Fruit fly (Drosophila melanogaster) whole organism, adult: ENCODE data around the gene CoRest.

Experiments
- CG11617 ChIP-seq: fragments of 200-800 bp; sonication (Bioruptor generic); optimal IDR thresholded peaks from 2 replicates; lab custom pipeline; 2017; ENCODE audit warnings: mild to moderate bottlenecking, missing biosample characterization, missing genetic modification reagents, missing genetic modification characterization
- CG12768 ChIP-seq: fragments of 200-800 bp; sonication (Bioruptor generic); optimal IDR thresholded peaks from 2 replicates; lab custom pipeline; 2017; ENCODE audit warnings: missing biosample characterization, missing genetic modification characterization, mild to moderate bottlenecking, moderate library complexity, missing genetic modification reagents
- CG14711 ChIP-seq: fragments of 200-800 bp; sonication (Bioruptor generic); optimal IDR thresholded peaks from 2 replicates; lab custom pipeline; 2018; ENCODE audit warnings: missing biosample characterization, mild to moderate bottlenecking, missing genetic modification characterization, moderate library complexity
- CG1620 ChIP-seq: fragments of 200-800 bp; sonication (Bioruptor generic); optimal IDR thresholded peaks from 2 replicates; lab custom pipeline; 2016; ENCODE audit warnings: missing biosample characterization, missing genetic modification characterization
- CG33017 ChIP-seq: fragments of 200-800 bp; sonication (Bioruptor generic); optimal IDR thresholded peaks from 2 replicates; lab custom pipeline; 2018; ENCODE audit warnings: missing biosample characterization, mild to moderate bottlenecking, missing genetic modification characterization, moderate library complexity
- CG5204 ChIP-seq: fragments of 200-800 bp; sonication (Bioruptor generic); optimal IDR thresholded peaks from 2 replicates; lab custom pipeline; 2016; ENCODE audit warnings: missing biosample characterization, missing genetic modification characterization
- CG7045 ChIP-seq: fragments of 200-800 bp; sonication (Bioruptor generic); optimal IDR thresholded peaks from 2 replicates; lab custom pipeline; 2017; ENCODE audit warnings: missing biosample characterization, mild to moderate bottlenecking, missing genetic modification characterization
- CG7101 ChIP-seq: fragments of 200-800 bp; sonication (Bioruptor generic); optimal IDR thresholded peaks from 2 replicates; lab custom pipeline; 2018; ENCODE audit warnings: missing biosample characterization, mild to moderate bottlenecking, missing genetic modification characterization, moderate library complexity
- Clk ChIP-seq: fragments of 200-800 bp; sonication (Bioruptor generic); optimal IDR thresholded peaks from 2 replicates; lab custom pipeline; 2017; ENCODE audit warnings: missing biosample characterization, missing genetic modification characterization
- Crg-1 ChIP-seq: fragments of 200-800 bp; sonication (Bioruptor generic); optimal IDR thresholded peaks from 2 replicates; lab custom pipeline; 2016; ENCODE audit warnings: missing biosample characterization, missing genetic modification characterization
- Hr96 ChIP-seq: fragments of 200-800 bp; sonication (Bioruptor generic); optimal IDR thresholded peaks from 2 replicates; lab custom pipeline; 2016; ENCODE audit warnings: missing biosample characterization, missing genetic modification characterization
- Mnt ChIP-seq: fragments of 200-800 bp; sonication (Bioruptor generic); optimal IDR thresholded peaks from 2 replicates; lab custom pipeline; 2016; ENCODE audit warnings: missing biosample characterization, mild to moderate bottlenecking, missing genetic modification characterization
- bab1 ChIP-seq: fragments of 200-800 bp; sonication (Bioruptor generic); optimal IDR thresholded peaks from 3 replicates; lab custom pipeline; 2019; ENCODE audit warnings: missing biosample characterization, mild to moderate bottlenecking, missing genetic modification characterization, moderate library complexity
- cic ChIP-seq: fragments of 200-800 bp; sonication (Bioruptor generic); optimal IDR thresholded peaks from 2 replicates; lab custom pipeline; 2017; ENCODE audit warnings: missing biosample characterization, mild to moderate bottlenecking, missing genetic modification characterization, moderate library complexity
- cnc ChIP-seq, 2 experiments: fragments of >200 bp; optimal IDR thresholded peaks; 2 replicates each; lab custom pipeline; 2017
- kay ChIP-seq: fragments of 200-800 bp; sonication (Bioruptor generic); peaks from one replicate; lab custom pipeline; 2016; ENCODE audit warnings: missing biosample characterization, missing genetic modification characterization, borderline replicate concordance
- ovo ChIP-seq: fragments of 200-800 bp; sonication (Bioruptor generic); optimal IDR thresholded peaks from 2 replicates; lab custom pipeline; 2016; ENCODE audit warnings: missing biosample characterization, missing genetic modification characterization
- pad ChIP-seq: fragments of 200-800 bp; sonication (Bioruptor generic); optimal IDR thresholded peaks from 3 replicates; lab custom pipeline; 2017; ENCODE audit warnings: missing biosample characterization, missing genetic modification characterization, mild to moderate bottlenecking, moderate library complexity, missing genetic modification reagents
- tj ChIP-seq: fragments of 200-800 bp; sonication (Bioruptor generic); optimal IDR thresholded peaks from 3 replicates; lab custom pipeline; 2017; ENCODE audit warnings: missing biosample characterization, mild to moderate bottlenecking, missing genetic modification characterization, moderate library complexity
- toe ChIP-seq: fragments of 200-800 bp; sonication (Bioruptor generic); optimal IDR thresholded peaks from 2 replicates; lab custom pipeline; 2016; ENCODE audit warnings: missing biosample characterization, missing genetic modification characterization

CoRest gene

dm6 chrX:19577940-19578632, 56.4 kb downstream of the CoRest start:
- TF ChIP-seq CG12768 (GFP tag; lab: Kevin White, UChicago) (peak; percentile 18), tj (GFP tag; lab: Kevin White, UChicago) (peak; percentile 44), CG14711 (tag; lab: Kevin White, UChicago) (no peak), CG7101 (no peak), CG33017 (tag; lab: Kevin White, UChicago) (no peak), cic (GFP tag; lab: Kevin White, UChicago) (no peak), CG1620 (GFP tag; lab: Kevin White, UChicago) (no peak), pad (GFP tag; lab: Kevin White, UChicago) (peak; percentile 95), toe (GFP tag; lab: Kevin White, UChicago) (no peak), Clk (no peak), CG5204 (no peak), CG7045 (GFP tag; lab: Kevin White, UChicago) (no peak), Mnt (GFP tag; lab: Kevin White, UChicago) (peak; percentile 80), kay (GFP tag; lab: Kevin White, UChicago) (no peak), bab1 (no peak), Crg-1 (no peak), cnc (optimal IDR thresholded peaks at IDR 0.05; lab: Kevin White, UChicago) (no peak), CG11617 (peak; percentile 27), ovo (GFP tag; lab: Kevin White, UChicago) (peak; percentile 87)

DNA sequence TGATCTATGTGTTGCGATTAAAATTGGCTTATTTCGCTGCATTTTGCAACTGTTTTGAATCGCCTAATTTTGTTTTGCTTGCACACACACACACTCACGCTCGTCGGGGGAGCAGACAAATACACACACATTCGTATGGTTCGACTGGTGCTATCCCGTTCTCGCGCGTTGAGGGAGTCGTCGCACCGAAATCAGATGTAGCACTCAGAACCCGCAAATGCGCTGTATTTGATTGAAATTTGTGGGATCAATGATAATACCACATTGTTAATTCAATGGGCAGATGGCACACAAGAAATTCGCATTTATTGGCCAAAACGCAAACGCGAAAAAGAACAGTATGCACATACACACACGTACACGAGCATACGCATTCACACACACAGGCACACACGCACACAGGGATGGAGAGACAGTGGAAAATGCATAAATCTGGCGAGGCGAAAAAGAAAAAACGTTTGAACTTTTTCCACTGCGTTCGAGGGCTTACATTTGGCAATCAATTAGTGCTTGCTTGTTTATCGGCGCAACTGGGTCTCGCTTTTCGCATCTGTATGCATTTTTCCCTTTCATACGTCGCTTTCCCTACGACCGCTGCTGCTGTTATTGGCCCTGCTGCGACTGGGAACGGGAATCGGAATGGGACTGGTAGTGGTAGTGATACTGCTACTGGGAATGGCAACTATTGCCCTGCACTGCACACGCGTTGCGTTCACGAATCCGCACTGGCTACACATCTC, 57.3 kb downstream of the CoRest start:
- TF ChIP-seq toe (GFP tag; lab: Kevin White, UChicago) (no peak), CG1620 (GFP tag; lab: Kevin White, UChicago) (no peak), Crg-1 (no peak), CG12768 (GFP tag; lab: Kevin White, UChicago) (no peak), Hr96 (GFP tag; lab: Kevin White, UChicago) (peak; percentile 62), ovo (GFP tag; lab: Kevin White, UChicago) (no peak), CG5204 (no peak), bab1 (no peak), pad (GFP tag; lab: Kevin White, UChicago) (peak; percentile 31), CG7045 (GFP tag; lab: Kevin White, UChicago) (no peak), CG33017 (tag; lab: Kevin White, UChicago) (peak; percentile 2), CG14711 (tag; lab: Kevin White, UChicago) (no peak), Clk (no peak), cnc (optimal IDR thresholded peaks at IDR 0.05; lab: Kevin White, UChicago) (no peak), kay (GFP tag; lab: Kevin White, UChicago) (no peak), CG7101 (peak; percentile 30), CG11617 (peak; percentile 18), Mnt (GFP tag; lab: Kevin White, UChicago) (peak; percentile 26), cic (GFP tag; lab: Kevin White, UChicago) (no peak), tj (GFP tag; lab: Kevin White, UChicago) (peak; percentile 41)

DNA sequence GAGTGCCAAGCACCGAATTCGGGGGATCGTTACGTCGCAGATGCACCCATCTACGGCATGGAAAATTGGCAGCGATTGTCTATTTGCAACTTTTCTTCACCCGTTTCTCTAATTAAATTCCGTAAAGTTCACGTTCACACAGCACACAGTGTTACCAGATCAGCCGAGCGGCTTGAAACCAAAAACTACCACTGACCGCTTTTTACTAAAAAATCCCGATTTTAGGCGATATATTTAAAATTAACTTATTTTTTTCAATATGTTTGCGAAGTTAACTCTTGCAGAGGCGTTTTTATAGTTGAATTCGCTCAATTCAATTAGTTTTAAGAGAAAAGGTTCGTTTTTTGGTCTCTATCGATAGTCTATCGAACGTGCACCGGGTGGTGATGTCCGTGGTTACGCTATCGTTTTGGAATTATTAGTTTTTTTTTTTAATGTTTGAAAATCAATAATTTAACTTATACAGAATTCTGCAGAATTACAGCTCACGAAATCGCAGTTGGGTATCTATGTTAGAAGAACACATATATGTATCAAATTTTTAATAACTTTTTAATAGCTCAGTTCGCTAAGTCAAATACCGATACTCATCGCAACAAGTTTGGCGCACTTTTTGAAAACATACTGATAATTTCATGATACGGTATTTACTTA, 58.0 kb downstream of the CoRest start, which contains the start of gene Tao:
Gene Tao (minus strand): TSS at position 153 of the 654 bp plus-strand sequence.
- no peak for TF ChIP-seq CG5204
- no peak for TF ChIP-seq Mnt (GFP tag; lab: Kevin White, UChicago)
- no peak for TF ChIP-seq Crg-1
- no peak for TF ChIP-seq tj (GFP tag; lab: Kevin White, UChicago)
- no peak for TF ChIP-seq cic (GFP tag; lab: Kevin White, UChicago)
- no peak for TF ChIP-seq CG33017 (tag; lab: Kevin White, UChicago)
- no peak for TF ChIP-seq CG7045 (GFP tag; lab: Kevin White, UChicago)
- no peak for TF ChIP-seq bab1
- TF ChIP-seq pad (GFP tag; lab: Kevin White, UChicago) = no peak
- TF ChIP-seq CG11617 = no peak
- no peak for TF ChIP-seq Clk
